Worm (Caenorhabditis elegans): ENCODE results near the gene sdz-24.

The sdz-24 gene

DNA sequence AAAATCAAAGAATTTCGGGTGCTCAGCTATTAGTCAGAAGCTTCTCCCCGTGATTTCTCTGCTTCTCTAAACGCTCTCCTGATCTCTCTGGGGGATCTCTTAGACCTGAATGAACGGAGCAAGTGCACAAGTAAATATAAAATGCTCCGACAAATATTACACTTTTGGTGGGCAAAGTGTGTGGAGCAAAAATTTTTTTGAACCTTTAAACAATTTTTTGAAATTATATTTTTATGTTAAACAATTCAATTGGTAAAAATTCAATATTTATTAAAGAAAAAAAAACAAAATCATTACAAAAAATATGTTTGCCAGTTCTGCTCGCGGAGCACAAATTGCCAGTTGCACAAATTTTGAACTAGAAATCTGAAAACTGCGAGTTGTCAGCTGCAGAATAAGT, 19.0 kb upstream of the sdz-24 start, which contains the start of gene K07E8.6:
Gene K07E8.6, minus strand, starts transcription at position 101 of the 400 bp plus-strand sequence.
- TF ChIP-seq dpl-1 (GFP tag; optimal IDR thresholded peaks at IDR 0.05) (no peak), hmg-1.2 (GFP tag; IDR thresholded peaks at IDR 0.05) (no peak), T07F8.4 (tag; optimal IDR thresholded peaks at IDR 0.05) (no peak), B0261.1 (tag; optimal IDR thresholded peaks at IDR 0.05) (no peak), hrde-1 (tag; optimal IDR thresholded peaks at IDR 0.05; ENCODE audit: borderline replicate concordance) (no peak), repo-1 (tag; optimal IDR thresholded peaks at IDR 0.05) (no peak), nfyb-1 (GFP tag; IDR thresholded peaks at IDR 0.05) (no peak), nfya-2 (GFP tag; IDR thresholded peaks at IDR 0.05) (no peak), F22D6.2 (tag; optimal IDR thresholded peaks at IDR 0.05) (no peak), ztf-28 (GFP tag; IDR thresholded peaks at IDR 0.05) (no peak), ZK185.1 (tag; optimal IDR thresholded peaks at IDR 0.05; ENCODE audit: poor library complexity, severe bottlenecking) (no peak), tbx-9 (tag; optimal IDR thresholded peaks at IDR 0.05; ENCODE audit: borderline replicate concordance) (no peak), ztf-26 (tag; optimal IDR thresholded peaks at IDR 0.05) (no peak), snpc-3.4 (tag; optimal IDR thresholded peaks at IDR 0.05) (no peak), lsl-1 (GFP tag; optimal IDR thresholded peaks at IDR 0.05) (no peak), B0035.1 (tag; optimal IDR thresholded peaks at IDR 0.05) (no peak), aptf-2 (GFP tag; conservative IDR thresholded peaks at IDR 0.05) (no peak), hlh-12 (tag; optimal IDR thresholded peaks at IDR 0.05) (no peak), C17E4.6 (GFP tag; IDR thresholded peaks at IDR 0.05) (no peak), sptf-2 (GFP tag; optimal IDR thresholded peaks at IDR 0.05) (no peak)

DNA sequence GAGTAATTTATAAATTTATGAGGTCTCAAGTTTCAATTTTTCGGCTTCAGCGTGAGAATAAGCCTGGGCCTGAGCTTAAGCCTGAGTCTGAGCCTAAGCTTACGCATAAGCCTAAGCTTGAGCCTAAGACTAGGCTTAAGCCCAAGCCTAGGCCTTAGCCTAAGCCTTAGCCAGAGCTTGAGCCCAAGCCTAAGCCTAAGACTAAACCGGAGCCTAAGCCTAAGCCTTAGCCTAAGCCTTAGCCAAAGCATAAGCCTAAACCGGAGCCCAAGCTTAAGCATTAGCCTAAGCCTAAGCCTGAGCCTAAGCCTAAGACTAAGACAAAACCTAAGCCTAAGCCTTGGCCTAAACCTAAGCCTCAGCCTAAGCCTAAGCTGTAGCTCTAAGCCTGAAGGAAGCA, 14.7 kb upstream of the sdz-24 start:
- TF ChIP-seq Y53F4B.3 (GFP tag; IDR thresholded peaks at IDR 0.05): no peak
- no peak for TF ChIP-seq tlf-1 (GFP tag; optimal IDR thresholded peaks at IDR 0.05)
- TF ChIP-seq nhr-27 (tag; optimal IDR thresholded peaks at IDR 0.05): no peak

DNA sequence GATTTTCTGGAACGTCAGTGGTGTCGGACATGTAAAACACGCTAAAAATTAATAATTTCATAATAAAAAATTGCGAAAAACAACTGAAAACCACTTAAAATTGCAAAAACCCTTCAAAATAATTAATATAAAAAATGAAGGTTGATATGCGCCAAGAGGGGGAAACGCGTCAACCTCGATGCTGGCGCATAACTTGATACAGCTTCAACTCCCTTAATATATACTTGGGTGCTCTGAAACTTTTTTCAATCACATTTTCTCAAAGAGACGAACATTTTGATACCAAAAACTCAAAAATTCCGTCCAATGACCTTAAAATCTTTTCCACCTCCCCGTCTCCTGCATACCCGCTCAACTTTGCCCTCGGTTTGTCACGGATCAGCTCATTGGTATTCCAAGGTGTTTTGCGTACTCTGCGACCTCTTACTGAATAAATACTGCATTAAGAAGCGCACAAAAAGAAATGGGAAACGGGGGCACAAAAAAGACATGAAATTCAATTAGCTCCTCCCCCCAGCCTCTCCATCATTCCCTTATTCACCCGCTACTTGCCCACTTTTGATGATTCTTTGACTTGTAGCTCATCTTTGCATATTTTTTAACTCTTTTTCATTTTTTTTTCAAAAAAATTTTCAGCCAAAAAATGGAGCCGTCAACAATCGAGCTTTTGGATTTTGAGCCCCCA, 8.0 kb upstream of the sdz-24 start, which contains the start of the genes K07E8.7 and frpr-14:
Gene K07E8.7, minus strand, starts transcription at position 47 of the 685 bp plus-strand sequence.
Gene frpr-14, plus strand, starts transcription at position 635 of the 685 bp plus-strand sequence.
- TF ChIP-seq madf-6 (GFP tag; IDR thresholded peaks at IDR 0.05) (no peak), pha-4 (tag; optimal IDR thresholded peaks at IDR 0.05) (no peak), lir-1 (GFP tag; conservative IDR thresholded peaks at IDR 0.05) (no peak), hmg-1.2 (GFP tag; IDR thresholded peaks at IDR 0.05) (0 out of 2 replicates have a peak, but pooled peaks have one; percentile 18), B0261.1 (tag; optimal IDR thresholded peaks at IDR 0.05) (no peak), aptf-2 (GFP tag; conservative IDR thresholded peaks at IDR 0.05) (no peak), mcd-1 (GFP tag; IDR thresholded peaks at IDR 0.05) (peak; percentile 54; the same call in 1 of the 2 replicates), lsl-1 (GFP tag; optimal IDR thresholded peaks at IDR 0.05) (peak; percentile 4), ztf-18 (tag; optimal IDR thresholded peaks at IDR 0.05) (peak; percentile 92), F23B12.7 (tag; optimal IDR thresholded peaks at IDR 0.05; ENCODE audit: insufficient read depth) (peak; percentile 33)

DNA sequence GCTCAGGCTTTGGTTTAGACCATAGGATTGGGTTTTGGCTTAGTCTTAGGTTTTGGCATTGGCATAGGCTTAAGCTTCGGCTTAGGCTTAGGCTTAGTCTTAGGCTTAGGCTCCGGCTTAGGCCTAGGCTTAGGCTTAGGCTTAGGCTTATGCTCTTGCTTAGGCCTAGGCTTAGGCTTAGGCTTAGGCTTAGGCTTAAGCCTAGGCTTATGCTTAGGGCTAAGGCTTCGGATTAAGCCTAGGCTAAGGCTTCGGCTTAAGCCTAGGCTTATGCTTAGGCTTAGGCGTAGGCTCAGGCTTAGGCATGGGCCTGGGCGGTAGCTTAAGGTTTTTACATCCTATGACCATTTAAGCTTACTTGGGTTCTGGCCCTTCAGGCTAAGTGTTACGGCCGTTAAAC, 7.1 kb upstream of the sdz-24 start:
- TF ChIP-seq Y95B8A.8 (GFP tag; IDR thresholded peaks at IDR 0.05): no peak
- no peak for TF ChIP-seq mes-4 (tag; optimal IDR thresholded peaks at IDR 0.05)
- no peak for TF ChIP-seq ceh-79 (tag; optimal IDR thresholded peaks at IDR 0.05)
- TF ChIP-seq B0035.1 (tag; optimal IDR thresholded peaks at IDR 0.05): no peak

Data from whole organism, young adult.